Worm (Caenorhabditis elegans): ENCODE data around the gene F49E12.7.

Gene F49E12.7

DNA sequence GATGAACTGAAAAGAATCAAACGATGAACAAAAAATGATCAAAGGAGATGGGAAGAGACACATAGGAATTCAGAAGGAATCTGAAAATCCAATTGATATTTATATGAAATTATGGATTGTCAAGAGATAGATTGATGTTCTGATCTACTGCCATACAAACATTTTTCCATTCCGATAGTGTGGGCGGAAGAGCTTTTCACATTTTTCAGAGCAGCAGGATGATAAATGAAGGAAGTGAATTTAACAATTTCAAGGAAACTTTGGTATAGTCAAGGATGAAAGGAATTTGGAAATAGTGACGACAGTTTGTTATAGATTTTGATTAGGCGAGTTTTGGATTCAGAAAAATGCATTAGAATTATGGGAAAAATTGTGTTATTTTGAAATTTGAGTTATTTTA, 9.4 kb upstream of the F49E12.7 start, which contains the start of gene ubc-24:
Gene ubc-24 (plus strand): TSS at position 301 of the 400 bp plus-strand sequence.
- TF ChIP-seq tbx-11 (GFP tag; IDR thresholded peaks at IDR 0.05) (no peak), hmg-4 (GFP tag; optimal IDR thresholded peaks at IDR 0.05) (no peak), F13C5.2 (tag; optimal IDR thresholded peaks at IDR 0.05) (no peak), ets-7 (tag; optimal IDR thresholded peaks at IDR 0.05) (no peak), ceh-13 (GFP tag; optimal IDR thresholded peaks at IDR 0.05) (no peak), tra-4 (tag; optimal IDR thresholded peaks at IDR 0.05) (no peak), ceh-36 (tag; optimal IDR thresholded peaks at IDR 0.05) (no peak), flt-1 (GFP tag; IDR thresholded peaks at IDR 0.05) (no peak), B0310.2 (tag; optimal IDR thresholded peaks at IDR 0.05) (no peak), scrt-1 (GFP tag; IDR thresholded peaks at IDR 0.05) (no peak), aly-1 (tag; optimal IDR thresholded peaks at IDR 0.05) (no peak), tbx-37 (GFP tag; conservative IDR thresholded peaks at IDR 0.05) (no peak), sea-1 (GFP tag; conservative IDR thresholded peaks at IDR 0.05) (no peak), hmbx-1 (tag; optimal IDR thresholded peaks at IDR 0.05) (no peak), hnd-1 (tag; optimal IDR thresholded peaks at IDR 0.05) (no peak), ama-1 (optimal IDR thresholded peaks at IDR 0.05) (no peak), pes-1 (GFP tag; IDR thresholded peaks at IDR 0.05) (no peak)

DNA sequence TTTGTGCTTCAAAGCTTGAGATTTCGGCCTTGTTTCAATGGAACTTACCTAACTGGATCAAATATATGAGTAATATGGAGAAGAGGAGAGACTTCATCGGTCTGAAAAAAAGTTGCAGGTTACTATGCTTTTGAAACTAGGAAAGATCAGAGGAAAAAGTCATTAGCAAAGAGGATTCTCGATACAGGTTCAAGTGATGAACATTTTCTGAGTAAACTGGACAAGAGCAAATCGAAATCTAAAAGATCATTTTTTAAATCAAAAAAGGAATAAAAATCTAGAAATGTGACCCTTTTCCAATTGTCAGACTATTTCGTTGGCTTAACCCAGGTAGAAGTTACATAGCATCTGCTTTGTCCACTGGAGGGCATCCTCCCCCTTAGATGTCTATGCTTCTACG, 8.8 kb upstream of the F49E12.7 start, which contains the start of gene skpo-1:
Gene skpo-1 (minus strand): TSS at position 101 of the 400 bp plus-strand sequence.
- no peak for TF ChIP-seq B0310.2 (tag; optimal IDR thresholded peaks at IDR 0.05)
- no peak for TF ChIP-seq hmbx-1 (tag; optimal IDR thresholded peaks at IDR 0.05)
- TF ChIP-seq ama-1 (optimal IDR thresholded peaks at IDR 0.05), result no peak
- no peak for TF ChIP-seq sea-1 (GFP tag; conservative IDR thresholded peaks at IDR 0.05)
- no peak for TF ChIP-seq ets-7 (tag; optimal IDR thresholded peaks at IDR 0.05)

DNA sequence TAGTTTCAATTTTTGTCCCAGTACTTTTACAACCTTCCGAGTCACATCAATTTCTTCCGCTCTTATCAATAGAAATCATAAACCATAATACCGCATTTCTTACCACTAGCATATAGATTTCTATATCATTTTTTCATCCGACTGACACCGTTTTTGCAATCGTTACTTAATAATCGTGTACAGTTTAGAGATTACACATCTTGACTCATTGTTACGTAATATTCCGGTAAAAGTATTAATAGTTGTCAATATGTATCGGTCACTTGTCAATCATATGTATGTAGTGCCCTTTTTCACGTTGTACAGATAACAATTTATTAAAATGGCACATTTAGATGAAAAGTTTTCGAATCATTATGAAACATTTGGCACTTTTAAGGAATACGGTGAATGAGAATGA, 4.1 kb upstream of the F49E12.7 start:
- TF ChIP-seq aly-1 (tag; optimal IDR thresholded peaks at IDR 0.05), result no peak
- TF ChIP-seq ets-7 (tag; optimal IDR thresholded peaks at IDR 0.05), result no peak
- TF ChIP-seq pes-1 (GFP tag; IDR thresholded peaks at IDR 0.05), result no peak
- TF ChIP-seq ama-1 (optimal IDR thresholded peaks at IDR 0.05), result no peak
- TF ChIP-seq tbx-37 (GFP tag; conservative IDR thresholded peaks at IDR 0.05), result no peak
- TF ChIP-seq ceh-13 (GFP tag; optimal IDR thresholded peaks at IDR 0.05), result no peak
- no peak for TF ChIP-seq flt-1 (GFP tag; IDR thresholded peaks at IDR 0.05)
- TF ChIP-seq scrt-1 (GFP tag; IDR thresholded peaks at IDR 0.05), result no peak
- TF ChIP-seq F13C5.2 (tag; optimal IDR thresholded peaks at IDR 0.05), result no peak
- no peak for TF ChIP-seq hmbx-1 (tag; optimal IDR thresholded peaks at IDR 0.05)
- TF ChIP-seq sea-1 (GFP tag; conservative IDR thresholded peaks at IDR 0.05), result no peak
- no peak for TF ChIP-seq hmg-4 (GFP tag; optimal IDR thresholded peaks at IDR 0.05)

DNA sequence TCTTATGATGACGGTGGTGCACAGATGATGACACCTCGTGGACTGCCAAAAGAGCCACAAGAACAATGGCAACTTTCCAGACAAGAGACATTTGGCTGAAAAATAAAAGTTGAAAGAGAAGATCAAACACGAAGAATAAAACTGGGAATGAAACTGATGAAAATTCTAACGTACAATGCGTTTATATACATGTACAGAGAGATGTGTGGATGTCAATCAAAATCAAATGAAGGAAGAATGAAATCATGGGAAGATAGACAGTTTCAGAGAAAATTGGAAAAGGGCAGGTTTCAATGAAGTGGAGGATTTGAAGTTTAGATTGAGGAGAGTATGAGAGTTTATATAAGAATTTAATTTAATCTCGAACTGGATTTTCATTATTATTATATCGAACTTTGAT, 3.1 kb upstream of the F49E12.7 start, which contains the start of gene dod-23:
Gene dod-23 (minus strand): TSS at position 101 of the 400 bp plus-strand sequence.
- no peak for TF ChIP-seq tbx-37 (GFP tag; conservative IDR thresholded peaks at IDR 0.05)
- no peak for TF ChIP-seq hmg-4 (GFP tag; optimal IDR thresholded peaks at IDR 0.05)
- no peak for TF ChIP-seq hmbx-1 (tag; optimal IDR thresholded peaks at IDR 0.05)
- no peak for TF ChIP-seq ama-1 (optimal IDR thresholded peaks at IDR 0.05)
- TF ChIP-seq pes-1 (GFP tag; IDR thresholded peaks at IDR 0.05), result no peak
- TF ChIP-seq sea-1 (GFP tag; conservative IDR thresholded peaks at IDR 0.05), result no peak
- TF ChIP-seq tbx-11 (GFP tag; IDR thresholded peaks at IDR 0.05), result no peak
- TF ChIP-seq aly-1 (tag; optimal IDR thresholded peaks at IDR 0.05), result no peak
- no peak for TF ChIP-seq tra-4 (tag; optimal IDR thresholded peaks at IDR 0.05)
- no peak for TF ChIP-seq B0310.2 (tag; optimal IDR thresholded peaks at IDR 0.05)
- TF ChIP-seq flt-1 (GFP tag; IDR thresholded peaks at IDR 0.05), result no peak
- TF ChIP-seq ceh-36 (tag; optimal IDR thresholded peaks at IDR 0.05), result no peak
- no peak for TF ChIP-seq ceh-13 (GFP tag; optimal IDR thresholded peaks at IDR 0.05)

DNA sequence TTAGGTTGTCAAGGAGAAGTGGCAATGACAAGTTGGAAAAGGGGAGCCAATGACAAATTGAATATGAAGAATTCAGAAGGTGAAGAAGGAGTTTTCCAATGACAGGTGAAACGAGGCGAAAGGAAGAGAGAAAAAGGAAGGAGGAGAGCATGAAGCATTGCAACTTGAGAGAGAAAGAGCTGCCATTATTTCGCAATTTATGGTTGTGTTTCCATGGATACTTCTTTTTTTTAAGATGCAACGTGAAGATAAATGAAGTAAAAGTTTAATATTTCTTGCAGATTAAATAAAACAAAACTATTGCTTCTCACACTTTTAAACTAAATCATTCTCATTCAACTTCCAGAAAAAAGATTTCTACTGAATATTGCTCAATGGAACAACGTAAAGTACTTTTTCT, 1.7 kb downstream of the F49E12.7 start, which contains the start of gene F49E12.8:
Gene F49E12.8 (minus strand): TSS at position 101 of the 400 bp plus-strand sequence.
- TF ChIP-seq scrt-1 (GFP tag; IDR thresholded peaks at IDR 0.05), result no peak
- TF ChIP-seq hmg-4 (GFP tag; optimal IDR thresholded peaks at IDR 0.05), result no peak
- TF ChIP-seq tbx-37 (GFP tag; conservative IDR thresholded peaks at IDR 0.05), result no peak
- TF ChIP-seq B0310.2 (tag; optimal IDR thresholded peaks at IDR 0.05), result no peak
- no peak for TF ChIP-seq hmbx-1 (tag; optimal IDR thresholded peaks at IDR 0.05)
- TF ChIP-seq sea-1 (GFP tag; conservative IDR thresholded peaks at IDR 0.05), result no peak
- TF ChIP-seq pes-1 (GFP tag; IDR thresholded peaks at IDR 0.05), result no peak

DNA sequence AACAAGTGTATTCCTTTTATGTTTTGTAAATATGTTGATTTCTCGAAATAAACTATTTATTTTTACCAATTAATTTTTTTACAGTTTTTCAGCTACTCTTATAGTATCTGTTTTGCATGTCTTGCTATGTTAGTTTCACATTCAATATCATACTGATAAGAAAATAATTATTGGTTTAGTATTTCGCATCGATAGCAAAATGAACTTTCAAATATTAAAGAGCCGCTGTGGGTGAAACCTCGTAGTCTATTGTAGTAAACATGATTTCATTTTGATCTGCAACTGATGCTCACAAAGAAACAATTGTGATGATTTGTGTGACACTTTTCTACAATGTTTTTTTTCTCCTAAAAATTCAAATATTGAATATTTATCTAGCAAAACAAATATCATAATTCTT, 3.7 kb downstream of the F49E12.7 start:
- TF ChIP-seq ama-1 (optimal IDR thresholded peaks at IDR 0.05) (no peak), tra-4 (tag; optimal IDR thresholded peaks at IDR 0.05) (no peak), ceh-13 (GFP tag; optimal IDR thresholded peaks at IDR 0.05) (no peak), hmbx-1 (tag; optimal IDR thresholded peaks at IDR 0.05) (no peak), ceh-36 (tag; optimal IDR thresholded peaks at IDR 0.05) (no peak), tbx-11 (GFP tag; IDR thresholded peaks at IDR 0.05) (no peak), sea-1 (GFP tag; conservative IDR thresholded peaks at IDR 0.05) (no peak), aly-1 (tag; optimal IDR thresholded peaks at IDR 0.05) (no peak), flt-1 (GFP tag; IDR thresholded peaks at IDR 0.05) (no peak), pes-1 (GFP tag; IDR thresholded peaks at IDR 0.05) (no peak), scrt-1 (GFP tag; IDR thresholded peaks at IDR 0.05) (no peak), hmg-4 (GFP tag; optimal IDR thresholded peaks at IDR 0.05) (no peak), hnd-1 (tag; optimal IDR thresholded peaks at IDR 0.05) (no peak), tbx-37 (GFP tag; conservative IDR thresholded peaks at IDR 0.05) (no peak), B0310.2 (tag; optimal IDR thresholded peaks at IDR 0.05) (no peak), F13C5.2 (tag; optimal IDR thresholded peaks at IDR 0.05) (no peak), ets-7 (tag; optimal IDR thresholded peaks at IDR 0.05) (no peak)

DNA sequence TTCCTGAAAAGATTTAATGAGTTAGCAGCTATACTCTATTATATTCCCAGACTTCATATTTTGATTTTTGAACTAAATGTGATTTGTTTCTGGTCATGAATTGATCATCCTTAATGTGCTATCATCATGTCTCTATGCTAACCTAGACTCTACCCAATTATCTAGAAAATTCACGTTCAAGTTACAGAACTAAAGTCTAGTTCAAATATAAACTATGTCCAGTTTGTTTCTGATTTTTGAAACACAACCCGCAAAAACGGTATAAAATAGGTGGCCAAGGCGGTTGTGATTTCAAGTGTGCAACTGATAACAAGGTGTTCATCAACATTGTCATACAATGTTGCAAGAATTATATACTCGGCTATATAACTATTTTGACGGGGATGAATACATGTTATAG, 5.2 kb downstream of the F49E12.7 start, which contains the start of gene F49E12.10:
Gene F49E12.10 (plus strand): TSS at position 301 of the 400 bp plus-strand sequence.
- TF ChIP-seq tbx-37 (GFP tag; conservative IDR thresholded peaks at IDR 0.05), result no peak
- TF ChIP-seq F13C5.2 (tag; optimal IDR thresholded peaks at IDR 0.05), result no peak
- TF ChIP-seq pes-1 (GFP tag; IDR thresholded peaks at IDR 0.05), result no peak
- no peak for TF ChIP-seq ets-7 (tag; optimal IDR thresholded peaks at IDR 0.05)
- TF ChIP-seq ama-1 (optimal IDR thresholded peaks at IDR 0.05), result no peak
- TF ChIP-seq hmbx-1 (tag; optimal IDR thresholded peaks at IDR 0.05), result no peak
- no peak for TF ChIP-seq aly-1 (tag; optimal IDR thresholded peaks at IDR 0.05)
- TF ChIP-seq tbx-11 (GFP tag; IDR thresholded peaks at IDR 0.05), result no peak
- no peak for TF ChIP-seq hmg-4 (GFP tag; optimal IDR thresholded peaks at IDR 0.05)
- TF ChIP-seq ceh-13 (GFP tag; optimal IDR thresholded peaks at IDR 0.05), result no peak
- no peak for TF ChIP-seq sea-1 (GFP tag; conservative IDR thresholded peaks at IDR 0.05)
- TF ChIP-seq flt-1 (GFP tag; IDR thresholded peaks at IDR 0.05), result no peak
- no peak for TF ChIP-seq ceh-36 (tag; optimal IDR thresholded peaks at IDR 0.05)

All from whole organism, early embryonic.